Fruit fly (Drosophila melanogaster): ENCODE measurements around the gene RnpS1.

RnpS1 gene

DNA sequence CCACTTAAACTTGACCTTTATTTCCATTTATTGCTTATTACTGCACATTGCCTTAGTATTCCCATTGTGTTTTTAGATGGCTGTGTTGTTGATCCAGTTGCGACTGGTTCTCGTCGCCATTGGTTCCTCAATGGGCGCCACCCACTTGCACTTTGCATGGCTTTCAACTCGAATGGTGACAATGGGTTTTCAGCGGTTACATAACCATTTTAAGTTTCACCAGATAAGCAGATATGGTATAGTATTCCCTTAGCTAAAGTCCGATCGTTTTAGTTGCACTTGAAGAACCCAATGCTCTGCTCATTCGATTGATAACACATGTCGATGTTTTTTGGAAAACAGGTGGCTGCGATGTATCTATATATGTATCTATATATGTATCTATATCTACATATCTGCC, 50.1 kb downstream of the RnpS1 start (continued):
- TF ChIP-seq row (GFP tag; IDR thresholded peaks at IDR 0.05) = no peak
- no peak for TF ChIP-seq CG15269 (tag; optimal IDR thresholded peaks at IDR 0.05)
- TF ChIP-seq CG4282 (GFP tag; optimal IDR thresholded peaks at IDR 0.05) = no peak
- TF ChIP-seq mirr (GFP tag; optimal IDR thresholded peaks at IDR 0.05) = no peak
- TF ChIP-seq so (GFP tag; IDR thresholded peaks at IDR 0.05) = no peak
- TF ChIP-seq dmrt99B (tag; optimal IDR thresholded peaks at IDR 0.05) = no peak
- TF ChIP-seq dan (GFP tag; IDR thresholded peaks at IDR 0.05) = no peak
- TF ChIP-seq jumu (GFP tag; optimal IDR thresholded peaks at IDR 0.05) = no peak
- no peak for TF ChIP-seq B-H1 (GFP tag; IDR thresholded peaks at IDR 0.05)
- no peak for TF ChIP-seq Dfd (GFP tag; optimal IDR thresholded peaks at IDR 0.05)
- no peak for TF ChIP-seq CG10209 (GFP tag; optimal IDR thresholded peaks at IDR 0.05)
- no peak for TF ChIP-seq CG10543 (GFP tag; optimal IDR thresholded peaks at IDR 0.05)
- TF ChIP-seq Med (GFP tag) = peak; percentile 29
- TF ChIP-seq Dbx (GFP tag; IDR thresholded peaks at IDR 0.05) = no peak
- TF ChIP-seq NC2α (GFP tag; optimal IDR thresholded peaks at IDR 0.05) = no peak
- no peak for TF ChIP-seq eve (GFP tag; optimal IDR thresholded peaks at IDR 0.05)
- TF ChIP-seq sug (tag; optimal IDR thresholded peaks at IDR 0.05) = no peak
- TF ChIP-seq cwo (GFP tag; optimal IDR thresholded peaks at IDR 0.05) = no peak
- no peak for TF ChIP-seq jing (GFP tag; optimal IDR thresholded peaks at IDR 0.05)
- TF ChIP-seq Kr (GFP tag; optimal IDR thresholded peaks at IDR 0.05) = no peak
- TF ChIP-seq Hand (GFP tag; optimal IDR thresholded peaks at IDR 0.05) = no peak
- TF ChIP-seq nerfin-1 (tag; optimal IDR thresholded peaks at IDR 0.05) = no peak
- TF ChIP-seq CG30020 (tag; optimal IDR thresholded peaks at IDR 0.05) = no peak
- no peak for TF ChIP-seq kni (GFP tag; optimal IDR thresholded peaks at IDR 0.05)
- TF ChIP-seq mld (GFP tag; IDR thresholded peaks at IDR 0.05; ENCODE audit: partially characterized antibody) = no peak
- TF ChIP-seq hkb (optimal IDR thresholded peaks at IDR 0.05) = no peak
- TF ChIP-seq hkb (GFP tag; IDR thresholded peaks at IDR 0.05) = no peak
- peak; percentile 18 for TF ChIP-seq gem (tag; optimal IDR thresholded peaks at IDR 0.05)
- TF ChIP-seq chm (GFP tag; IDR thresholded peaks at IDR 0.05) = 0 out of 2 replicates have a peak, but pooled peaks have one; percentile 17
